Fruit fly (Drosophila melanogaster): ENCODE results near the gene CG34133.

CG34133 gene

dm6 chr3R:29861432-29862249 is 7.5 kb upstream of the CG34133 start, which contains the start of the genes CG15514 and RpS8 (continued):
- no peak for TF ChIP-seq prd (optimal IDR thresholded peaks at IDR 0.05)
- 0 out of 3 replicates have a peak, but pooled peaks have one; percentile 51 for TF ChIP-seq prd (GFP tag; IDR thresholded peaks at IDR 0.05)
- TF ChIP-seq CG17186 (GFP tag; optimal IDR thresholded peaks at IDR 0.05): peak; percentile 100
- TF ChIP-seq Mad (GFP tag; optimal IDR thresholded peaks at IDR 0.05): peak; percentile 16
- TF ChIP-seq CG10209 (GFP tag; optimal IDR thresholded peaks at IDR 0.05): peak; percentile 66
- TF ChIP-seq run (tag; optimal IDR thresholded peaks at IDR 0.05): peak; percentile 25
- TF ChIP-seq pfk (GFP tag; optimal IDR thresholded peaks at IDR 0.05): peak; percentile 51
- peak; percentile 57 for TF ChIP-seq dmrt11E (tag; optimal IDR thresholded peaks at IDR 0.05)
- peak; percentile 76 for TF ChIP-seq CG34376 (GFP tag; optimal IDR thresholded peaks at IDR 0.05)
- TF ChIP-seq zf30C (GFP tag; optimal IDR thresholded peaks at IDR 0.05): peak; percentile 14
- TF ChIP-seq Rfx (GFP tag; IDR thresholded peaks at IDR 0.05): peak; percentile 73
- peak; percentile 75 for TF ChIP-seq CG10267 (tag; optimal IDR thresholded peaks at IDR 0.05)
- no peak for TF ChIP-seq CG1647 (GFP tag; optimal IDR thresholded peaks at IDR 0.05)
- peak; percentile 77 for TF ChIP-seq nmo (GFP tag; optimal IDR thresholded peaks at IDR 0.05)
- peak; percentile 41 for TF ChIP-seq Fer3 (tag; optimal IDR thresholded peaks at IDR 0.05)
- TF ChIP-seq Ets65A (GFP tag): peak; percentile 71
- TF ChIP-seq Ets97D (GFP tag; optimal IDR thresholded peaks at IDR 0.05): peak; percentile 97
- no peak for TF ChIP-seq CG4282 (GFP tag; optimal IDR thresholded peaks at IDR 0.05)
- peak; percentile 11; the same call in 1 of the 4 replicates for TF ChIP-seq Gug (GFP tag; IDR thresholded peaks at IDR 0.05)
- no peak for TF ChIP-seq CG15479 (GFP tag; optimal IDR thresholded peaks at IDR 0.05)
- peak; percentile 24; the same call in 1 of the 2 replicates for TF ChIP-seq Rx (GFP tag; IDR thresholded peaks at IDR 0.05)
- TF ChIP-seq bab2 (GFP tag; optimal IDR thresholded peaks at IDR 0.05): peak; percentile 13
- peak; percentile 55 for TF ChIP-seq CG4617 (GFP tag; optimal IDR thresholded peaks at IDR 0.05; ENCODE audit: borderline replicate concordance)
- peak; percentile 72 for TF ChIP-seq nerfin-1 (tag; optimal IDR thresholded peaks at IDR 0.05)
- TF ChIP-seq Taf1 (GFP tag; IDR thresholded peaks at IDR 0.05): no peak
- TF ChIP-seq wek (GFP tag; optimal IDR thresholded peaks at IDR 0.05): peak; percentile 90
- peak; percentile 88 for TF ChIP-seq CG12659 (GFP tag; optimal IDR thresholded peaks at IDR 0.05)
- TF ChIP-seq CkIIα-i1 (GFP tag; IDR thresholded peaks at IDR 0.05): no peak
- no peak for TF ChIP-seq cas (GFP tag; IDR thresholded peaks at IDR 0.05)
- peak; percentile 38 for TF ChIP-seq tin (GFP tag; optimal IDR thresholded peaks at IDR 0.05)
- no peak for TF ChIP-seq CG11560 (tag; IDR thresholded peaks at IDR 0.05)
- peak; percentile 78 for TF ChIP-seq Mes4 (GFP tag; optimal IDR thresholded peaks at IDR 0.05)
- no peak for TF ChIP-seq cg (GFP tag; optimal IDR thresholded peaks at IDR 0.05)
- TF ChIP-seq CG8924 (tag; optimal IDR thresholded peaks at IDR 0.05): peak; percentile 81
- no peak for TF ChIP-seq Hr78 (GFP tag; optimal IDR thresholded peaks at IDR 0.05)
- no peak for TF ChIP-seq Gsc (GFP tag; IDR thresholded peaks at IDR 0.05)
- TF ChIP-seq inv (GFP tag; IDR thresholded peaks at IDR 0.05; ENCODE audit: partially characterized antibody): no peak
- TF ChIP-seq h (optimal IDR thresholded peaks at IDR 0.05): no peak
- TF ChIP-seq Ssrp (tag; optimal IDR thresholded peaks at IDR 0.05): peak; percentile 30
- TF ChIP-seq CG14710 (tag; optimal IDR thresholded peaks at IDR 0.05): peak; percentile 78
- peak; percentile 63 for TF ChIP-seq CG7987 (GFP tag; optimal IDR thresholded peaks at IDR 0.05)
- peak; percentile 41 for TF ChIP-seq schlank (tag; optimal IDR thresholded peaks at IDR 0.05)
- peak; percentile 24 for TF ChIP-seq CG4854 (GFP tag; optimal IDR thresholded peaks at IDR 0.05)
- TF ChIP-seq CG11723 (GFP tag; optimal IDR thresholded peaks at IDR 0.05): peak; percentile 48
- TF ChIP-seq CG3065 (GFP tag; optimal IDR thresholded peaks at IDR 0.05): no peak
- TF ChIP-seq Hr51 (GFP tag; optimal IDR thresholded peaks at IDR 0.05): no peak
- no peak for TF ChIP-seq CG1832 (GFP tag; optimal IDR thresholded peaks at IDR 0.05)
- peak; percentile 81 for TF ChIP-seq CG10431 (GFP tag; optimal IDR thresholded peaks at IDR 0.05)
- no peak; the same call in 2 of the 3 replicates for TF ChIP-seq gce (GFP tag; IDR thresholded peaks at IDR 0.05)
